Fruit fly (Drosophila melanogaster) whole organism: ENCODE data around the gene CG17242.

Experiments used
- CG8478 ChIP-seq: fragments of >200 bp; optimal IDR thresholded peaks from 2 replicates; lab custom pipeline; 2018; ENCODE audit warnings: inconsistent platforms
- Dll ChIP-seq: fragments of >200 bp; optimal IDR thresholded peaks from 2 replicates; lab custom pipeline; 2017
- EcR ChIP-seq, 2 experiments: fragments of >200 bp; optimal IDR thresholded peaks; 2 replicates each; lab custom pipeline; 2017; ENCODE audit warnings: missing biosample characterization in 2 of 2, missing genetic modification characterization in 2 of 2, missing genetic modification reagents in 2 of 2
- pan ChIP-seq: fragments of >200 bp; optimal IDR thresholded peaks from 2 replicates; lab custom pipeline; 2017
- psq ChIP-seq: fragments of >200 bp; optimal IDR thresholded peaks from 2 replicates; lab custom pipeline; 2017
- usp ChIP-seq: fragments of >200 bp; optimal IDR thresholded peaks from 2 replicates; lab custom pipeline; 2017; ENCODE audit warnings: missing biosample characterization, missing genetic modification characterization, mixed read lengths

The CG17242 gene

dm6 chr2L:2269040-2269439 lies at the start of gene CG17242:
Gene CG17242 (minus strand): TSS chr2L:2269140.
- no peak for TF ChIP-seq pan (lab: Kevin White, UChicago)
- no peak for TF ChIP-seq Dll

dm6 chr2L:2314165-2314564 lies 45.2 kb upstream of the CG17242 start:
- TF ChIP-seq CG8478 (no peak), Dll (no peak), psq (lab: Kevin White, UChicago) (no peak), EcR (GFP tag; optimal IDR thresholded peaks at IDR 0.05; lab: Kevin White, UChicago) (no peak), pan (lab: Kevin White, UChicago) (no peak), usp (GFP tag; lab: Kevin White, UChicago) (no peak)

- TF ChIP-seq usp (GFP tag; lab: Kevin White, UChicago) (no peak), EcR (GFP tag; optimal IDR thresholded peaks at IDR 0.05; lab: Kevin White, UChicago) (no peak), psq (lab: Kevin White, UChicago) (no peak), CG8478 (no peak), Dll (no peak), pan (lab: Kevin White, UChicago) (no peak)
Observed at dm6 chr2L:2311449-2311848, 42.5 kb upstream of the CG17242 start, which contains the start of gene eys. Gene eys (plus strand): TSS chr2L:2311680.

dm6 chr2L:2307648-2308047 lies 38.7 kb upstream of the CG17242 start, which contains the start of gene CG16995:
Gene CG16995 (plus strand): TSS chr2L:2307948.
- TF ChIP-seq CG8478: no peak
- no peak for TF ChIP-seq usp (GFP tag; lab: Kevin White, UChicago)
- TF ChIP-seq Dll: no peak
- no peak for TF ChIP-seq psq (lab: Kevin White, UChicago)
- TF ChIP-seq pan (lab: Kevin White, UChicago): no peak
- TF ChIP-seq EcR (GFP tag; optimal IDR thresholded peaks at IDR 0.05; lab: Kevin White, UChicago): no peak

dm6 chr2L:2299803-2300202 lies 30.9 kb upstream of the CG17242 start, which contains the start of gene CG31949:
Gene CG31949 (plus strand): TSS chr2L:2300103.
- TF ChIP-seq EcR (GFP tag; optimal IDR thresholded peaks at IDR 0.05; lab: Kevin White, UChicago) (no peak), pan (lab: Kevin White, UChicago) (no peak), Dll (no peak), usp (GFP tag; lab: Kevin White, UChicago) (no peak), psq (lab: Kevin White, UChicago) (no peak), CG8478 (no peak)

dm6 chr2L:2290638-2291037 lies 21.7 kb upstream of the CG17242 start, which contains the start of gene robl22E:
Gene robl22E (minus strand): TSS chr2L:2290738.
- TF ChIP-seq pan (lab: Kevin White, UChicago) (no peak), CG8478 (no peak), usp (GFP tag; lab: Kevin White, UChicago) (no peak), Dll (no peak), psq (lab: Kevin White, UChicago) (no peak), EcR (GFP tag; optimal IDR thresholded peaks at IDR 0.05; lab: Kevin White, UChicago) (no peak)

- TF ChIP-seq psq (lab: Kevin White, UChicago) (no peak), EcR (GFP tag; optimal IDR thresholded peaks at IDR 0.05; lab: Kevin White, UChicago) (no peak), usp (GFP tag; lab: Kevin White, UChicago) (no peak), CG8478 (no peak), Dll (no peak), pan (lab: Kevin White, UChicago) (no peak)
Observed at dm6 chr2L:2289316-2289715, 20.4 kb upstream of the CG17242 start, which contains the start of gene CG17237. Gene CG17237 (minus strand): TSS chr2L:2289416.

- TF ChIP-seq pan (lab: Kevin White, UChicago) (no peak), EcR (GFP tag; optimal IDR thresholded peaks at IDR 0.05; lab: Kevin White, UChicago) (no peak), psq (lab: Kevin White, UChicago) (no peak), Dll (no peak), CG8478 (no peak), usp (GFP tag; lab: Kevin White, UChicago) (no peak)
Observed at dm6 chr2L:2287807-2288206, 18.9 kb upstream of the CG17242 start, which contains the start of gene CG42658. Gene CG42658 (minus strand): TSS chr2L:2287907.

dm6 chr2L:2286773-2287172 lies 17.8 kb upstream of the CG17242 start, which contains the start of gene CG31681:
Gene CG31681 (minus strand): TSS chr2L:2286873.
- no peak for TF ChIP-seq usp (GFP tag; lab: Kevin White, UChicago)
- TF ChIP-seq psq (lab: Kevin White, UChicago): no peak
- no peak for TF ChIP-seq CG8478
- no peak for TF ChIP-seq Dll
- no peak for TF ChIP-seq EcR (GFP tag; optimal IDR thresholded peaks at IDR 0.05; lab: Kevin White, UChicago)
- TF ChIP-seq pan (lab: Kevin White, UChicago): no peak

- TF ChIP-seq Dll (no peak), CG8478 (no peak), EcR (GFP tag; optimal IDR thresholded peaks at IDR 0.05; lab: Kevin White, UChicago) (no peak), pan (lab: Kevin White, UChicago) (no peak), psq (lab: Kevin White, UChicago) (no peak), usp (GFP tag; lab: Kevin White, UChicago) (no peak)
Observed at dm6 chr2L:2284863-2285262, 15.9 kb upstream of the CG17242 start, which contains the start of gene CG4271. Gene CG4271 (plus strand): TSS chr2L:2285163.

dm6 chr2L:2265221-2265620 lies 3.7 kb downstream of the CG17242 start, which contains the start of gene CG34049:
Gene CG34049 (minus strand): TSS chr2L:2265321.
- no peak for TF ChIP-seq psq (lab: Kevin White, UChicago)
- no peak for TF ChIP-seq usp (GFP tag; lab: Kevin White, UChicago)
- no peak for TF ChIP-seq pan (lab: Kevin White, UChicago)
- TF ChIP-seq CG8478: no peak

dm6 chr2L:2263142-2263541 lies 5.8 kb downstream of the CG17242 start, which contains the start of gene CG4270:
Gene CG4270 (plus strand): TSS chr2L:2263442.
- no peak for TF ChIP-seq pan (lab: Kevin White, UChicago)
- no peak for TF ChIP-seq usp (GFP tag; lab: Kevin White, UChicago)
- no peak for TF ChIP-seq Dll
- TF ChIP-seq psq (lab: Kevin White, UChicago): no peak
- no peak for TF ChIP-seq EcR (GFP tag; optimal IDR thresholded peaks at IDR 0.05; lab: Kevin White, UChicago)
- no peak for TF ChIP-seq CG8478
